Worm (Caenorhabditis elegans) whole organism, L2 larva: ENCODE results near the gene kin-5.

ENCODE experiments used
- C34F6.9 ChIP-seq: fragments of 150-350 bp; optimal IDR thresholded peaks from 2 replicates; lab custom pipeline; 2014; ENCODE audit warnings: missing biosample characterization, missing genetic modification characterization
- F13H6.1 ChIP-seq: sonication (generic microtip); optimal IDR thresholded peaks from 2 replicates; lab custom pipeline; 2016; ENCODE audit warnings: missing genetic modification characterization, missing compliant biosample characterization
- R02D3.7 ChIP-seq: fragments of 150-350 bp; optimal IDR thresholded peaks from 2 replicates; lab custom pipeline; 2014; ENCODE audit warnings: missing biosample characterization, missing genetic modification characterization
- Y55F3AM.14 ChIP-seq: fragments of 200-800 bp; sonication (Bioruptor generic); optimal IDR thresholded peaks from 2 replicates; lab custom pipeline; 2018; ENCODE audit warnings: mild to moderate bottlenecking, missing genetic modification characterization, missing compliant biosample characterization
- ZK546.5 ChIP-seq: sonication (generic microtip); optimal IDR thresholded peaks from 2 replicates; lab custom pipeline; 2017; ENCODE audit warnings: missing biosample characterization, missing genetic modification characterization
- alr-1 ChIP-seq: fragments of 150-350 bp; optimal IDR thresholded peaks from 2 replicates; lab custom pipeline; 2014; ENCODE audit warnings: missing biosample characterization, missing genetic modification characterization
- aly-2 ChIP-seq: fragments of 150-350 bp; optimal IDR thresholded peaks from 2 replicates; lab custom pipeline; 2014; ENCODE audit warnings: missing biosample characterization, missing genetic modification characterization
- ama-1 ChIP-seq: fragments of 150-350 bp; optimal IDR thresholded peaks from 2 replicates; lab custom pipeline; 2018; ENCODE audit warnings: inconsistent platforms
- blmp-1 ChIP-seq: sonication (generic microtip); optimal IDR thresholded peaks from 2 replicates; lab custom pipeline; 2017; ENCODE audit warnings: missing genetic modification characterization, mild to moderate bottlenecking, missing compliant biosample characterization, antibody characterized with exemption, moderate library complexity; ENCODE audit not compliant: insufficient read depth
- ceh-16 ChIP-seq: fragments of 150-350 bp; optimal IDR thresholded peaks from 2 replicates; lab custom pipeline; 2014; ENCODE audit warnings: missing biosample characterization, missing genetic modification characterization
- ceh-82 ChIP-seq: fragments of 150-350 bp; optimal IDR thresholded peaks from 2 replicates; lab custom pipeline; 2014; ENCODE audit warnings: missing biosample characterization, missing genetic modification characterization
- crh-2 ChIP-seq: sonication (generic microtip); optimal IDR thresholded peaks from 2 replicates; lab custom pipeline; 2017; ENCODE audit warnings: missing biosample characterization, missing genetic modification characterization
- egl-27 ChIP-seq: sonication (generic microtip); optimal IDR thresholded peaks from 3 replicates; lab custom pipeline; 2017; ENCODE audit warnings: missing biosample characterization, missing genetic modification reagents, missing genetic modification characterization
- elt-1 ChIP-seq: fragments of 150-350 bp; optimal IDR thresholded peaks from 2 replicates; lab custom pipeline; 2014; ENCODE audit warnings: missing biosample characterization, missing genetic modification characterization
- elt-3 ChIP-seq: sonication (generic microtip); optimal IDR thresholded peaks from 2 replicates; lab custom pipeline; 2017; ENCODE audit warnings: missing biosample characterization, missing genetic modification characterization
- fos-1 ChIP-seq: fragments of 150-350 bp; optimal IDR thresholded peaks from 2 replicates; lab custom pipeline; 2014; ENCODE audit warnings: missing biosample characterization, missing genetic modification characterization
- gmeb-1 ChIP-seq: fragments of 150-350 bp; optimal IDR thresholded peaks from 2 replicates; lab custom pipeline; 2014; ENCODE audit warnings: missing biosample characterization, missing genetic modification characterization
- lin-11 ChIP-seq: fragments of 150-350 bp; sonication (generic microtip); optimal IDR thresholded peaks from 2 replicates; lab custom pipeline; 2014; ENCODE audit warnings: missing biosample characterization, missing genetic modification characterization, inconsistent platforms, mixed read lengths
- lin-13 ChIP-seq: fragments of 150-350 bp; optimal IDR thresholded peaks from 2 replicates; lab custom pipeline; 2014; ENCODE audit warnings: missing biosample characterization, missing genetic modification reagents, missing genetic modification characterization
- lin-39 ChIP-seq: fragments of 150-350 bp; optimal IDR thresholded peaks from 2 replicates; lab custom pipeline; 2014; ENCODE audit warnings: missing biosample characterization, missing genetic modification reagents, missing genetic modification characterization
- lsy-2 ChIP-seq, 2 experiments: fragments of 150-350 bp in 1 of 2; sonication (generic microtip) in 1 of 2; optimal IDR thresholded peaks; 2 replicates each; lab custom pipeline; 2014 to 2017; ENCODE audit warnings: missing biosample characterization in 2 of 2, missing genetic modification characterization in 2 of 2
- mab-5 ChIP-seq: fragments of 150-350 bp; optimal IDR thresholded peaks from 2 replicates; lab custom pipeline; 2014; ENCODE audit warnings: missing biosample characterization, missing genetic modification characterization
- mdl-1 ChIP-seq, 2 experiments: fragments of 150-350 bp in 1 of 2; sonication (generic microtip) in 1 of 2; optimal IDR thresholded peaks; 2 replicates each; lab custom pipeline; 2017; ENCODE audit warnings: missing biosample characterization in 2 of 2, missing genetic modification characterization in 2 of 2
- nhr-10 ChIP-seq: sonication (generic microtip); optimal IDR thresholded peaks from 2 replicates; lab custom pipeline; 2017; ENCODE audit warnings: missing biosample characterization, missing genetic modification characterization
- nhr-11 ChIP-seq: fragments of 150-350 bp; optimal IDR thresholded peaks from 2 replicates; lab custom pipeline; 2014; ENCODE audit warnings: missing biosample characterization, missing genetic modification characterization
- nhr-12 ChIP-seq: fragments of 150-350 bp; optimal IDR thresholded peaks from 2 replicates; lab custom pipeline; 2014; ENCODE audit warnings: missing biosample characterization, missing genetic modification characterization
- nhr-129 ChIP-seq: fragments of 150-350 bp; optimal IDR thresholded peaks from 2 replicates; lab custom pipeline; 2014; ENCODE audit warnings: missing biosample characterization, missing genetic modification characterization
- nhr-21 ChIP-seq: fragments of 150-350 bp; optimal IDR thresholded peaks from 2 replicates; lab custom pipeline; 2014; ENCODE audit warnings: missing biosample characterization, missing genetic modification characterization
- nhr-237 ChIP-seq: fragments of 150-350 bp; optimal IDR thresholded peaks from 2 replicates; lab custom pipeline; 2014; ENCODE audit warnings: missing biosample characterization, missing genetic modification characterization
- nhr-25 ChIP-seq: fragments of 150-350 bp; sonication (generic microtip); optimal IDR thresholded peaks from 3 replicates; lab custom pipeline; 2014; ENCODE audit warnings: missing biosample characterization, missing genetic modification characterization
- nhr-6 ChIP-seq: fragments of 150-350 bp; optimal IDR thresholded peaks from 2 replicates; lab custom pipeline; 2014; ENCODE audit warnings: missing biosample characterization, missing genetic modification characterization
- nhr-77 ChIP-seq: fragments of 150-350 bp; optimal IDR thresholded peaks from 2 replicates; lab custom pipeline; 2014; ENCODE audit warnings: missing biosample characterization, missing genetic modification characterization
- peb-1 ChIP-seq: fragments of 150-350 bp; optimal IDR thresholded peaks from 2 replicates; lab custom pipeline; 2014; ENCODE audit warnings: missing biosample characterization, missing genetic modification characterization
- sem-4 ChIP-seq: fragments of 150-350 bp; optimal IDR thresholded peaks from 2 replicates; lab custom pipeline; 2014; ENCODE audit warnings: missing biosample characterization, missing genetic modification reagents, missing genetic modification characterization
- skn-1 ChIP-seq: sonication (generic microtip); optimal IDR thresholded peaks from 2 replicates; lab custom pipeline; 2017; ENCODE audit warnings: missing biosample characterization, missing genetic modification characterization
- sma-3 ChIP-seq: sonication (generic microtip); optimal IDR thresholded peaks from 2 replicates; lab custom pipeline; 2016; ENCODE audit warnings: missing genetic modification reagents, missing genetic modification characterization, missing compliant biosample characterization
- snpc-4 ChIP-seq: fragments of 150-350 bp; optimal IDR thresholded peaks from 2 replicates; lab custom pipeline; 2014; ENCODE audit warnings: missing biosample characterization, missing genetic modification characterization
- unc-39 ChIP-seq: fragments of 150-350 bp; optimal IDR thresholded peaks from 2 replicates; lab custom pipeline; 2014; ENCODE audit warnings: missing biosample characterization, missing genetic modification characterization
- unc-55 ChIP-seq: fragments of 150-350 bp; sonication (generic microtip); optimal IDR thresholded peaks from 3 replicates; lab custom pipeline; 2014; ENCODE audit warnings: missing biosample characterization, missing genetic modification reagents, missing genetic modification characterization
- unc-62 ChIP-seq: fragments of 150-350 bp; optimal IDR thresholded peaks from 2 replicates; lab custom pipeline; 2014; ENCODE audit warnings: missing biosample characterization, missing genetic modification reagents, missing genetic modification characterization
- zag-1 ChIP-seq: fragments of 150-350 bp; optimal IDR thresholded peaks from 2 replicates; lab custom pipeline; 2014; ENCODE audit warnings: missing biosample characterization, missing genetic modification characterization
- ztf-1 ChIP-seq: fragments of 200-800 bp; sonication (Bioruptor generic); conservative IDR thresholded peaks from 2 replicates; pipeline ENCODE4 v1.3.6; 2022; ENCODE audit warnings: missing genetic modification characterization, missing compliant biosample characterization
- ztf-11 ChIP-seq: sonication (generic microtip); optimal IDR thresholded peaks from 2 replicates; lab custom pipeline; 2017; ENCODE audit warnings: missing biosample characterization, missing genetic modification characterization

Gene kin-5

ce11 chrIV:9994895-9995394 is 26.0 kb upstream of the kin-5 start, which contains the start of gene uba-1:
TSS of gene uba-1 (minus strand) at chrIV:9994945.
- TF ChIP-seq R02D3.7: no peak
- no peak for TF ChIP-seq ceh-16 (tag; lab: Kevin White, UChicago)
- no peak for TF ChIP-seq nhr-10 (tag; lab: Kevin White, UChicago)
- TF ChIP-seq ztf-11: no peak
- no peak for TF ChIP-seq unc-62 (GFP tag; lab: Kevin White, UChicago)
- TF ChIP-seq nhr-21: peak; percentile 28
- no peak for TF ChIP-seq nhr-77 (tag; lab: Kevin White, UChicago)
- no peak for TF ChIP-seq ZK546.5 (tag; lab: Kevin White, UChicago)
- no peak for TF ChIP-seq ztf-1 (GFP tag; lab: Robert Waterston, UW)
- TF ChIP-seq mab-5 (tag; lab: Kevin White, UChicago): peak; percentile 12
- TF ChIP-seq ceh-82: no peak
- TF ChIP-seq F13H6.1: peak; percentile 13
- no peak for TF ChIP-seq lin-11
- peak; percentile 41 for TF ChIP-seq sma-3 (GFP tag; lab: Kevin White, UChicago)
- peak; percentile 67 for TF ChIP-seq nhr-25 (tag; lab: Kevin White, UChicago)
- no peak for TF ChIP-seq nhr-12 (tag; lab: Kevin White, UChicago)
- no peak for TF ChIP-seq peb-1
- no peak for TF ChIP-seq mdl-1 (tag; optimal IDR thresholded peaks at IDR 0.05; lab: Kevin White, UChicago)
- no peak for TF ChIP-seq elt-3 (tag; lab: Kevin White, UChicago)
- no peak for TF ChIP-seq nhr-11 (tag; lab: Kevin White, UChicago)
- TF ChIP-seq Y55F3AM.14 (GFP tag; lab: Kevin White, UChicago): peak; percentile 60
- no peak for TF ChIP-seq zag-1
- no peak for TF ChIP-seq fos-1 (tag; lab: Kevin White, UChicago)
- TF ChIP-seq nhr-129 (tag; lab: Kevin White, UChicago): no peak
- TF ChIP-seq unc-55 (GFP tag; lab: Kevin White, UChicago): peak; percentile 55
- no peak for TF ChIP-seq elt-1
- TF ChIP-seq gmeb-1 (tag; lab: Kevin White, UChicago): peak; percentile 5
- peak; percentile 55 for TF ChIP-seq ama-1 (lab: Kevin White, UChicago)
- no peak for TF ChIP-seq unc-39
- no peak for TF ChIP-seq aly-2 (tag; lab: Kevin White, UChicago)
- TF ChIP-seq skn-1 (tag; lab: Kevin White, UChicago): no peak
- TF ChIP-seq snpc-4 (tag; lab: Kevin White, UChicago): no peak
- TF ChIP-seq lin-13 (GFP tag; lab: Kevin White, UChicago): no peak
- no peak for TF ChIP-seq egl-27 (tag; lab: Kevin White, UChicago)
- TF ChIP-seq nhr-237 (tag; lab: Kevin White, UChicago): no peak
- TF ChIP-seq lin-39 (tag; lab: Kevin White, UChicago): no peak
- no peak for TF ChIP-seq nhr-6
- TF ChIP-seq C34F6.9 (tag; lab: Kevin White, UChicago): peak; percentile 55
- peak; percentile 86 for TF ChIP-seq crh-2 (tag; lab: Kevin White, UChicago)
- no peak for TF ChIP-seq blmp-1
- TF ChIP-seq alr-1 (tag; lab: Kevin White, UChicago): no peak
- TF ChIP-seq lsy-2 (tag; optimal IDR thresholded peaks at IDR 0.05; lab: Kevin White, UChicago): peak in 1 of 2 experiments; percentile 50
- TF ChIP-seq sem-4 (tag; lab: Kevin White, UChicago): no peak
- TF ChIP-seq, all 48 proteins: peak for 12

ce11 chrIV:9993403-9994132 is 24.6 kb upstream of the kin-5 start:
- TF ChIP-seq crh-2 (tag; lab: Kevin White, UChicago) (peak; percentile 20), nhr-10 (tag; lab: Kevin White, UChicago) (no peak), ceh-16 (tag; lab: Kevin White, UChicago) (no peak), skn-1 (tag; lab: Kevin White, UChicago) (peak; percentile 70), nhr-11 (tag; lab: Kevin White, UChicago) (no peak), peb-1 (no peak), elt-3 (tag; lab: Kevin White, UChicago) (no peak)
